Worm (Caenorhabditis elegans): ENCODE measurements around the gene Y43F8B.11.

DNA sequence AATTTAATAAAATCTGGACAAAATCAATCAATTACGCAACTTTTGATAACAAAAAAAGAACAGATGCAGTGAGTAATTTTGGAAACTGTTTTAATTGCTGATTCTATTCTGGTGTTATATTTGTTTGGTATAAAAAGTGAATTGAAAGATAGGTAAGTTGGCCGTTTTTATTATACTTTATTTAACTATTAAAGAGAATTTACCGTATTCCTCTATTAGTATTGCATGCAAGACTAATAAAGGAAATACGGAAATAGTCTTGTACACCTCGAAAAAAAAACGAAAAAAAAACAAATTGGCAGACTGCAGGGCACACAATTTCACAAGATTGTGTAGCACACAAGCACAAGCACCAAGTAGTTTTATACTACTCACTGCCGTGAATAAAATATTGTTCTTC, 7.9 kb upstream of the Y43F8B.11 start, which contains the start of gene Y43F8B.25:
- no peak for TF ChIP-seq ztf-11 (tag; optimal IDR thresholded peaks at IDR 0.05)
- TF ChIP-seq dve-1 (tag; optimal IDR thresholded peaks at IDR 0.05; ENCODE audit: insufficient read depth), result no peak
- no peak for TF ChIP-seq aly-2 (tag; optimal IDR thresholded peaks at IDR 0.05)
- TF ChIP-seq hlh-11 (tag; optimal IDR thresholded peaks at IDR 0.05), result no peak
- no peak for TF ChIP-seq pqm-1 (tag; optimal IDR thresholded peaks at IDR 0.05)
- TF ChIP-seq mes-2 (tag; optimal IDR thresholded peaks at IDR 0.05; ENCODE audit: poor library complexity, severe bottlenecking), result no peak
- TF ChIP-seq T26A8.4 (GFP tag; IDR thresholded peaks at IDR 0.05), result no peak
- no peak for TF ChIP-seq ama-1 (optimal IDR thresholded peaks at IDR 0.05)
- TF ChIP-seq F10B5.3 (tag; optimal IDR thresholded peaks at IDR 0.05), result no peak
- TF ChIP-seq D1046.2 (GFP tag; IDR thresholded peaks at IDR 0.05), result no peak
- no peak for TF ChIP-seq mep-1 (tag; optimal IDR thresholded peaks at IDR 0.05)
- no peak for TF ChIP-seq nhr-11 (tag; optimal IDR thresholded peaks at IDR 0.05)

Measured in whole organism, L4 larva.